Worm (Caenorhabditis elegans) whole organism, L3 larva: ENCODE results near the gene F13B12.2.

Experiments
- R02D3.7 ChIP-seq: fragments of 150-350 bp; optimal IDR thresholded peaks from 2 replicates; lab custom pipeline; 2014; ENCODE audit warnings: missing biosample characterization, missing genetic modification characterization
- aly-2 ChIP-seq: fragments of 150-350 bp; optimal IDR thresholded peaks from 2 replicates; lab custom pipeline; 2014; ENCODE audit warnings: missing biosample characterization, missing genetic modification characterization
- ama-1 ChIP-seq: fragments of 150-350 bp; optimal IDR thresholded peaks from 2 replicates; lab custom pipeline; 2018
- ceh-16 ChIP-seq: sonication (generic microtip); optimal IDR thresholded peaks from 2 replicates; lab custom pipeline; 2017; ENCODE audit warnings: missing biosample characterization, missing genetic modification characterization
- ceh-28 ChIP-seq: fragments of 150-350 bp; optimal IDR thresholded peaks from 2 replicates; lab custom pipeline; 2014; ENCODE audit warnings: missing biosample characterization, missing genetic modification reagents, missing genetic modification characterization
- ceh-82 ChIP-seq: fragments of 150-350 bp; optimal IDR thresholded peaks from 2 replicates; lab custom pipeline; 2014; ENCODE audit warnings: missing biosample characterization, missing genetic modification characterization
- ceh-9 ChIP-seq: sonication (generic microtip); optimal IDR thresholded peaks from 2 replicates; lab custom pipeline; 2018; ENCODE audit warnings: missing biosample characterization, missing genetic modification characterization
- daf-12 ChIP-seq: fragments of 150-350 bp; optimal IDR thresholded peaks from 2 replicates; lab custom pipeline; 2014; ENCODE audit warnings: missing biosample characterization, missing genetic modification reagents, missing genetic modification characterization
- egl-27 ChIP-seq: sonication (generic microtip); optimal IDR thresholded peaks from 4 replicates; lab custom pipeline; 2017; ENCODE audit warnings: missing biosample characterization, missing genetic modification reagents, missing genetic modification characterization
- egl-5 ChIP-seq: fragments of 150-350 bp; optimal IDR thresholded peaks from 2 replicates; lab custom pipeline; 2017; ENCODE audit warnings: missing biosample characterization, missing genetic modification reagents, missing genetic modification characterization, inconsistent platforms
- elt-2 ChIP-seq: sonication (generic microtip); optimal IDR thresholded peaks from 2 replicates; lab custom pipeline; 2016; ENCODE audit warnings: missing genetic modification reagents, mild to moderate bottlenecking, missing genetic modification characterization, missing compliant biosample characterization
- elt-3 ChIP-seq, 3 experiments: fragments of 150-350 bp in 1 of 3; sonication (generic microtip) in 2 of 3; optimal IDR thresholded peaks; 2 replicates in 2 of 3; 4 replicates in 1 of 3; lab custom pipeline; 2014 to 2017; ENCODE audit warnings: missing biosample characterization in 3 of 3, missing genetic modification characterization in 3 of 3
- eor-1 ChIP-seq, 2 experiments: fragments of 150-350 bp; optimal IDR thresholded peaks; 2 replicates each; lab custom pipeline; 2014 to 2018; ENCODE audit warnings: missing biosample characterization in 2 of 2, missing genetic modification characterization in 2 of 2
- fkh-10 ChIP-seq: sonication (generic microtip); optimal IDR thresholded peaks from 2 replicates; lab custom pipeline; 2017; ENCODE audit warnings: missing biosample characterization, missing genetic modification reagents, missing genetic modification characterization
- fkh-2 ChIP-seq: fragments of 150-350 bp; optimal IDR thresholded peaks from 2 replicates; lab custom pipeline; 2014; ENCODE audit warnings: missing biosample characterization, missing genetic modification reagents, missing genetic modification characterization
- fos-1 ChIP-seq: fragments of 150-350 bp; optimal IDR thresholded peaks from 2 replicates; lab custom pipeline; 2014; ENCODE audit warnings: missing biosample characterization, missing genetic modification characterization
- hmg-11 ChIP-seq: sonication (generic microtip); optimal IDR thresholded peaks from 2 replicates; lab custom pipeline; 2016; ENCODE audit warnings: missing genetic modification characterization, missing compliant biosample characterization
- jun-1 ChIP-seq: fragments of 150-350 bp; optimal IDR thresholded peaks from 2 replicates; lab custom pipeline; 2014; ENCODE audit warnings: missing biosample characterization, missing genetic modification reagents, missing genetic modification characterization
- lin-15B ChIP-seq: fragments of 150-350 bp; optimal IDR thresholded peaks from 2 replicates; lab custom pipeline; 2014; ENCODE audit warnings: missing biosample characterization, missing genetic modification characterization
- lin-39 ChIP-seq: fragments of 150-350 bp; optimal IDR thresholded peaks from 2 replicates; lab custom pipeline; 2018; ENCODE audit warnings: missing biosample characterization, missing genetic modification reagents, missing genetic modification characterization
- mdl-1 ChIP-seq: fragments of 150-350 bp; optimal IDR thresholded peaks from 2 replicates; lab custom pipeline; 2014; ENCODE audit warnings: missing biosample characterization, missing genetic modification characterization
- nfya-1 ChIP-seq: sonication (generic microtip); optimal IDR thresholded peaks from 2 replicates; lab custom pipeline; 2017; ENCODE audit warnings: missing genetic modification characterization, mild to moderate bottlenecking, missing compliant biosample characterization, antibody characterized with exemption, moderate library complexity; ENCODE audit not compliant: insufficient read depth
- nhr-11 ChIP-seq: fragments of 150-350 bp; optimal IDR thresholded peaks from 2 replicates; lab custom pipeline; 2014; ENCODE audit warnings: missing biosample characterization, missing genetic modification characterization
- nhr-12 ChIP-seq: fragments of 150-350 bp; optimal IDR thresholded peaks from 2 replicates; lab custom pipeline; 2014; ENCODE audit warnings: missing biosample characterization, missing genetic modification characterization
- nhr-25 ChIP-seq: sonication (generic microtip); optimal IDR thresholded peaks from 2 replicates; lab custom pipeline; 2017; ENCODE audit warnings: missing biosample characterization, missing genetic modification characterization
- nhr-43 ChIP-seq: sonication (generic microtip); optimal IDR thresholded peaks from 2 replicates; lab custom pipeline; 2016; ENCODE audit warnings: mild to moderate bottlenecking, missing genetic modification characterization, missing compliant biosample characterization; ENCODE audit not compliant: poor library complexity, severe bottlenecking
- nhr-67 ChIP-seq: fragments of 150-350 bp; optimal IDR thresholded peaks from 2 replicates; lab custom pipeline; 2014; ENCODE audit warnings: missing biosample characterization, missing genetic modification characterization
- nhr-76 ChIP-seq: fragments of 150-350 bp; sonication (generic microtip); optimal IDR thresholded peaks from 5 replicates; lab custom pipeline; 2014; ENCODE audit warnings: missing biosample characterization, missing genetic modification characterization
- nhr-77 ChIP-seq: fragments of 150-350 bp; optimal IDR thresholded peaks from 2 replicates; lab custom pipeline; 2014; ENCODE audit warnings: missing biosample characterization, missing genetic modification characterization
- pha-4 ChIP-seq: fragments of 150-350 bp; optimal IDR thresholded peaks from 2 replicates; lab custom pipeline; 2014; ENCODE audit warnings: missing biosample characterization, missing genetic modification reagents, missing genetic modification characterization
- pqm-1 ChIP-seq: fragments of 150-350 bp; optimal IDR thresholded peaks from 2 replicates; lab custom pipeline; 2017; ENCODE audit warnings: missing biosample characterization, missing genetic modification characterization, inconsistent platforms
- sea-2 ChIP-seq: fragments of 150-350 bp; sonication (generic microtip); optimal IDR thresholded peaks from 4 replicates; lab custom pipeline; 2014; ENCODE audit warnings: missing biosample characterization, missing genetic modification reagents, missing genetic modification characterization
- skn-1 ChIP-seq: fragments of 150-350 bp; optimal IDR thresholded peaks from 2 replicates; lab custom pipeline; 2014; ENCODE audit warnings: missing biosample characterization, missing genetic modification characterization
- snpc-4 ChIP-seq: fragments of 150-350 bp; optimal IDR thresholded peaks from 2 replicates; lab custom pipeline; 2014; ENCODE audit warnings: missing biosample characterization, missing genetic modification characterization
- unc-39 ChIP-seq: sonication (generic microtip); optimal IDR thresholded peaks from 4 replicates; lab custom pipeline; 2017; ENCODE audit warnings: missing biosample characterization, missing genetic modification characterization
- unc-62 ChIP-seq: fragments of 150-350 bp; sonication (generic microtip); optimal IDR thresholded peaks from 4 replicates; lab custom pipeline; 2014; ENCODE audit warnings: missing biosample characterization, missing genetic modification reagents, missing genetic modification characterization
- zag-1 ChIP-seq: fragments of 150-350 bp; optimal IDR thresholded peaks from 2 replicates; lab custom pipeline; 2014; ENCODE audit warnings: missing biosample characterization, missing genetic modification characterization
- ztf-11 ChIP-seq: fragments of 150-350 bp; optimal IDR thresholded peaks from 2 replicates; lab custom pipeline; 2014; ENCODE audit warnings: missing biosample characterization, missing genetic modification characterization
- ztf-4 ChIP-seq: fragments of 150-350 bp; optimal IDR thresholded peaks from 2 replicates; lab custom pipeline; 2014; ENCODE audit warnings: missing biosample characterization, missing genetic modification characterization

F13B12.2 gene

DNA sequence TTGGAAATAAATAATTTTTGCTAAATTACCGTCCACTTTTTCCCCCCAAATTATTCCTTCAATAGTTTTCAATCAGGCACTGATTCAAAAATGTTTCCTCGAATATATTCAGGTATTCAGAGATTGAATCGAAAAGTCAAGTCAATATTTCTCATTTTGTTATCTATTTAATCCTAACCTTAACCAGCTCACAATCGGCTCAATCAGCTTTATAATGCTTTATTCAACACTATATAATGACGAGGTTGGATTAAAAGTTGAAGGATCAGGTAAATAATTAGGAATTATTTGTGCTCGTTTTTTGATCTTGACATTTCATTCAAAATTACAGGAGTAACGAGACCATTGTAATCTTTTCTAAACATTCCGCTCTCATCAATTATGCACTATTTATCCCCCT is 1.6 kb upstream of the F13B12.2 start:
- no peak for TF ChIP-seq ceh-9 (tag; lab: Kevin White, UChicago)
- no peak for TF ChIP-seq ztf-4 (tag; lab: Kevin White, UChicago)
- TF ChIP-seq skn-1 = no peak
- no peak for TF ChIP-seq pqm-1 (tag; lab: Kevin White, UChicago)
- no peak for TF ChIP-seq fkh-10
- no peak for TF ChIP-seq jun-1

- TF ChIP-seq pha-4 (peak; percentile 65), lin-15B (tag; lab: Kevin White, UChicago) (peak; percentile 25), nfya-1 (peak; percentile 56), nhr-25 (tag; lab: Kevin White, UChicago) (peak; percentile 28), elt-2 (tag; lab: Kevin White, UChicago) (peak; percentile 33), hmg-11 (tag; lab: Kevin White, UChicago) (peak; percentile 69), mdl-1 (tag; lab: Kevin White, UChicago) (no peak), ceh-82 (tag; lab: Kevin White, UChicago) (no peak)
These were observed 3.8 kb downstream of the F13B12.2 start for ce11 chrIV:10425129-10425528.

ce11 chrIV:10424535-10424934 is 4.4 kb downstream of the F13B12.2 start, which contains the start of gene F13B12.1:
Gene F13B12.1, minus strand, starts transcription at chrIV:10424635.
- no peak for TF ChIP-seq ceh-28 (tag; lab: Kevin White, UChicago)
- peak; percentile 25 for TF ChIP-seq zag-1 (tag; lab: Kevin White, UChicago)

ce11 chrIV:10422230-10422629 is 6.7 kb downstream of the F13B12.2 start:
- no peak for TF ChIP-seq daf-12
- no peak for TF ChIP-seq unc-62 (GFP tag; lab: Kevin White, UChicago)
- TF ChIP-seq ztf-4 (tag; lab: Kevin White, UChicago) = no peak
- TF ChIP-seq lin-39 (tag; lab: Kevin White, UChicago) = no peak
- TF ChIP-seq pha-4 = no peak
- TF ChIP-seq fos-1 = no peak
- no peak for TF ChIP-seq mdl-1 (tag; lab: Kevin White, UChicago)
- no peak for TF ChIP-seq fkh-2 (tag; lab: Kevin White, UChicago)
- no peak for TF ChIP-seq eor-1 (tag; optimal IDR thresholded peaks at IDR 0.05; lab: Kevin White, UChicago)
- no peak for TF ChIP-seq R02D3.7 (tag; lab: Kevin White, UChicago)
- TF ChIP-seq ceh-16 (tag; lab: Kevin White, UChicago) = no peak
- TF ChIP-seq egl-27 (tag; lab: Kevin White, UChicago) = no peak
- TF ChIP-seq ztf-11 (tag; lab: Kevin White, UChicago) = no peak
- TF ChIP-seq hmg-11 (tag; lab: Kevin White, UChicago) = no peak
- TF ChIP-seq unc-39 (tag; lab: Kevin White, UChicago) = no peak
- no peak for TF ChIP-seq elt-2 (tag; lab: Kevin White, UChicago)
- TF ChIP-seq nhr-43 = no peak
- TF ChIP-seq jun-1 = no peak
- TF ChIP-seq nhr-11 (tag; lab: Kevin White, UChicago) = no peak
- TF ChIP-seq elt-3 (tag; optimal IDR thresholded peaks at IDR 0.05; lab: Kevin White, UChicago) = no peak

DNA sequence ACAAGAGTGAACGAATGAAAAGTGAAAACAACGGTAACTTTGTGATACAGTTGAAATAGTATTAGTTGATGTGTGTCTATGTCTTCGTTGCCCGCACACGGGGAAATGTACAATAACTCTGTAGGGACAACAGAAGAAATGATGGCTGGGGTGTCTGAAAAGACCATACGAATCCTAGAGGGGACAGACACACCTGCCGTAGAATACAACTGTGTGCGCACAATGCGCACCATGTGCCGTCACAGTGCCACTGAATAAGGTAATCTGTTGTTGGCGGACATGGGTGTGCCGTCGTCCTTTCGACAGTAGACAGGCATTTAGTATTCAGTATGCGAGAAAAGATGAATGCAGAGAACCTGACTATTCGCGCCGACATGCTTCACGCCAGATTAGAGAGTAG is 7.7 kb downstream of the F13B12.2 start:
- TF ChIP-seq ztf-11 (tag; lab: Kevin White, UChicago) (no peak), nhr-43 (no peak), ztf-4 (tag; lab: Kevin White, UChicago) (no peak), nhr-76 (no peak), R02D3.7 (tag; lab: Kevin White, UChicago) (no peak)
- TF ChIP-seq, all 47 proteins: peak for 0

DNA sequence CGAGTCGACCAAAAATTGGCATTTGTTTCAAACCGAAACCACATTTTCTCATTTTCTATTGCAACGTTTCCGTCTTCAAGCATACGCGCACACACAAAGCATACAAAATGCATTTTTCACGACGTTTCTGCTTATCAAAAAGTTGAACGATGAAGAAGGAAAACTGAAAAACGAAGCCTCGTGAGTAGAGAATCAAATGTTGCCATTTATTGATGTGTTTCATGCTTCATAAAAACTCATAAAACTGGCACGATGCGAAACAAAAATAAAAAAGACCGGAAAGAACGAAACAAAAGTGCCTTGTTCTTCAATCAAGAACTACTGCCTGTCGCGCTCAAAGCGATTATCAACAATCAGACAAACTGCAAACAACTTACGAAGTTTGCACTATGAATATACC is 8.5 kb downstream of the F13B12.2 start:
- TF ChIP-seq sea-2 (GFP tag; lab: Kevin White, UChicago) = no peak
- no peak for TF ChIP-seq nhr-43
- no peak for TF ChIP-seq ama-1 (lab: Kevin White, UChicago)
- TF ChIP-seq egl-27 (tag; lab: Kevin White, UChicago) = no peak
- no peak for TF ChIP-seq nhr-67 (tag; lab: Kevin White, UChicago)
- TF ChIP-seq nhr-12 (tag; lab: Kevin White, UChicago) = no peak
- TF ChIP-seq nhr-25 (tag; lab: Kevin White, UChicago) = no peak
- TF ChIP-seq lin-39 (tag; lab: Kevin White, UChicago) = no peak
- no peak for TF ChIP-seq R02D3.7 (tag; lab: Kevin White, UChicago)
- no peak for TF ChIP-seq zag-1 (tag; lab: Kevin White, UChicago)
- no peak for TF ChIP-seq nhr-76
- TF ChIP-seq ceh-28 (tag; lab: Kevin White, UChicago) = no peak
- TF ChIP-seq pha-4 = peak; percentile 44
- no peak for TF ChIP-seq ceh-9 (tag; lab: Kevin White, UChicago)
- TF ChIP-seq elt-2 (tag; lab: Kevin White, UChicago) = peak; percentile 61
- TF ChIP-seq fos-1 = no peak
- peak; percentile 48 for TF ChIP-seq pqm-1 (tag; lab: Kevin White, UChicago)
- no peak for TF ChIP-seq nhr-77 (tag; lab: Kevin White, UChicago)
- no peak for TF ChIP-seq mdl-1 (tag; lab: Kevin White, UChicago)
- no peak for TF ChIP-seq elt-3 (tag; optimal IDR thresholded peaks at IDR 0.05; lab: Kevin White, UChicago)
- no peak for TF ChIP-seq snpc-4 (tag; lab: Kevin White, UChicago)
- no peak for TF ChIP-seq egl-5
- no peak for TF ChIP-seq nfya-1
- TF ChIP-seq aly-2 (tag; lab: Kevin White, UChicago) = no peak
- no peak for TF ChIP-seq daf-12
